Fruit fly (Drosophila melanogaster): ENCODE data around the gene Idgf2.

Idgf2 gene

DNA sequence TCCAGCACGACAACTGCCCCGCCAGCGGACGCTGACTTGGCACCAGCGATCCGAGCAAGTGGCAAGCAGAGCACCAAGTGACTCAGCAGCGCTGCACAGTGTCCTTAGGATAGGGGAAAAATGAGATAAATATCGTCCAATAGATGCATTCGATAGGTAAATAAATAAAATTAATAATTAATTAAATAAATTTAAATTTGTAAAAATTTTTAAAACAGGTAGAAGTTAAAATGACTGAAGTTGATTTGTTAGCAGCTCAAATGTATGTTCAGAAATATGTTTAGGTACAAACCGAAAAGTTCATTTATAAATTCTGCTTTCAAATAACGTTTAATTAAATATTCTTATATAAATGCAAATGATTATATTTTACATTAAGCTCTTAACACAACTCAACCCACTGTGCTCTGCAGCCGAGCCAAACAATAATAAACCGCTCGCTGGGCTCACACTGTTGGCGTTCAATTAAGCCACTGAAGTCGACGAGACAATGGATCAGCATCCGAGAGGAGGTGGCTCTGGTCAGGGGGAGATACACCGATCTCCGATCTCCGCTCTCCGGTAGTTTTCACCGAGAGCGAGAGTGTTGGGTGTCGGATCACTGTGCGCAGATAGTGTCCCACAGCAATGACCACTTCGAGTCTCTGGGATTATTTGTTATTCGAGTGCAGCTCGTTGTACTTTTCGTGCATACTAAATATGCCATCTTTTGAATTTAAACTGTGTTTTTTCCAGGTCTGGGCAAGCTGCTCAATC lies 1.5 kb downstream of the Idgf2 start, which contains the start of gene CG5888 (continued):
- TF ChIP-seq CG30403 (GFP tag; optimal IDR thresholded peaks at IDR 0.05) (peak; percentile 63), bsh (GFP tag; optimal IDR thresholded peaks at IDR 0.05) (peak; percentile 59 to 77), tgo (GFP tag; IDR thresholded peaks at IDR 0.05) (peak; percentile 81), dysf (GFP tag; IDR thresholded peaks at IDR 0.05) (peak; percentile 91), Drgx (GFP tag; IDR thresholded peaks at IDR 0.05) (peak; percentile 76), CG11093 (GFP tag; IDR thresholded peaks at IDR 0.05) (peak; percentile 60; the same call in 2 of the 3 replicates), peb (GFP tag; IDR thresholded peaks at IDR 0.05) (peak; percentile 46; the same call in 1 of the 2 replicates), CG17568 (GFP tag; optimal IDR thresholded peaks at IDR 0.05) (no peak), Bdp1 (GFP tag; optimal IDR thresholded peaks at IDR 0.05) (no peak), CG4404 (GFP tag; IDR thresholded peaks at IDR 0.05) (peak; percentile 75), CG16779 (GFP tag; IDR thresholded peaks at IDR 0.05) (no peak), Blimp-1 (GFP tag; optimal IDR thresholded peaks at IDR 0.05) (peak; percentile 54), yki (optimal IDR thresholded peaks at IDR 0.05) (no peak), Dref (GFP tag; IDR thresholded peaks at IDR 0.05) (no peak), Adf1 (GFP tag; IDR thresholded peaks at IDR 0.05) (peak; percentile 39), tup (GFP tag; optimal IDR thresholded peaks at IDR 0.05) (no peak), Pdp1 (GFP tag; optimal IDR thresholded peaks at IDR 0.05) (peak in 1 of 2 experiments; percentile 3), CG10147 (GFP tag; optimal IDR thresholded peaks at IDR 0.05) (no peak), salm (tag; optimal IDR thresholded peaks at IDR 0.05) (peak; percentile 51), Taf1 (GFP tag; IDR thresholded peaks at IDR 0.05) (0 out of 2 replicates have a peak, but pooled peaks have one; percentile 36), CG7839 (tag; optimal IDR thresholded peaks at IDR 0.05) (peak; percentile 67), CG17385 (GFP tag; optimal IDR thresholded peaks at IDR 0.05) (peak; percentile 77), gsb-n (tag; optimal IDR thresholded peaks at IDR 0.05) (peak; percentile 70), sug (tag; optimal IDR thresholded peaks at IDR 0.05) (no peak), ato (GFP tag; IDR thresholded peaks at IDR 0.05; ENCODE audit: partially characterized antibody) (no peak), CG8388 (GFP tag; optimal IDR thresholded peaks at IDR 0.05) (peak; percentile 64), CG12236 (GFP tag; optimal IDR thresholded peaks at IDR 0.05) (no peak), CG18262 (tag; optimal IDR thresholded peaks at IDR 0.05) (peak; percentile 81), CG14014 (GFP tag; IDR thresholded peaks at IDR 0.05) (peak; percentile 59; the same call in 1 of the 2 replicates), BtbVII (GFP tag; optimal IDR thresholded peaks at IDR 0.05) (peak; percentile 28), CG17612 (GFP tag; IDR thresholded peaks at IDR 0.05) (no peak), CG33213 (GFP tag; optimal IDR thresholded peaks at IDR 0.05) (no peak), CG11247 (GFP tag; IDR thresholded peaks at IDR 0.05) (0 out of 2 replicates have a peak, but pooled peaks have one; percentile 57), CG12391 (tag; optimal IDR thresholded peaks at IDR 0.05) (peak; percentile 78), cato (GFP tag; optimal IDR thresholded peaks at IDR 0.05; ENCODE audit: borderline replicate concordance) (peak; percentile 41), CG12299 (tag; optimal IDR thresholded peaks at IDR 0.05) (no peak), pfk (GFP tag; optimal IDR thresholded peaks at IDR 0.05) (no peak), stwl (tag; optimal IDR thresholded peaks at IDR 0.05) (no peak), E2f2 (GFP tag; IDR thresholded peaks at IDR 0.05) (peak; percentile 57), dmrt11E (tag; optimal IDR thresholded peaks at IDR 0.05) (peak; percentile 80), CG30431 (GFP tag; optimal IDR thresholded peaks at IDR 0.05) (peak; percentile 33), CG10543 (GFP tag; optimal IDR thresholded peaks at IDR 0.05) (peak; percentile 50), CG3847 (GFP tag; IDR thresholded peaks at IDR 0.05) (peak; percentile 65), CG15479 (GFP tag; optimal IDR thresholded peaks at IDR 0.05) (no peak), CG4328 (GFP tag; optimal IDR thresholded peaks at IDR 0.05) (no peak), HmgD (GFP tag; optimal IDR thresholded peaks at IDR 0.05) (no peak), CG42726 (GFP tag; IDR thresholded peaks at IDR 0.05; ENCODE audit: partially characterized antibody) (no peak), Nf-YB (GFP tag; optimal IDR thresholded peaks at IDR 0.05) (peak; percentile 59), ash1 (GFP tag; optimal IDR thresholded peaks at IDR 0.05) (no peak)

Data from whole organism, embryonic.